Worm (Caenorhabditis elegans) whole organism, midembryonic: ENCODE results near the gene slc-9B.1.

Source experiments
- cog-1 ChIP-seq: sonication (generic microtip); optimal IDR thresholded peaks from 2 replicates; lab custom pipeline; 2016; ENCODE audit warnings: missing genetic modification characterization, missing compliant biosample characterization
- flt-1 ChIP-seq: fragments of 200-800 bp; sonication (Bioruptor generic); IDR thresholded peaks from 2 replicates; pipeline ENCODE4 v1.3.6; 2022; ENCODE audit warnings: missing genetic modification characterization, missing compliant biosample characterization
- klf-2 ChIP-seq: fragments of 200-800 bp; sonication (Bioruptor generic); conservative IDR thresholded peaks from 2 replicates; pipeline ENCODE4 v1.3.6; 2022; ENCODE audit warnings: missing genetic modification reagents, missing genetic modification characterization, missing compliant biosample characterization
- med-1 ChIP-seq: sonication (generic microtip); optimal IDR thresholded peaks from 2 replicates; lab custom pipeline; 2017; ENCODE audit warnings: missing genetic modification characterization, mild to moderate bottlenecking, missing compliant biosample characterization, antibody characterized with exemption, missing genetic modification reagents; ENCODE audit not compliant: insufficient read depth
- ref-1 ChIP-seq: fragments of 200-800 bp; sonication (Bioruptor generic); conservative IDR thresholded peaks from 2 replicates; pipeline ENCODE4 v1.3.6; 2022; ENCODE audit warnings: missing genetic modification reagents, missing genetic modification characterization, missing compliant biosample characterization
- tab-1 ChIP-seq: fragments of 200-800 bp; sonication (Bioruptor generic); IDR thresholded peaks from 2 replicates; pipeline ENCODE4 v1.3.6; 2022; ENCODE audit warnings: missing genetic modification characterization, missing compliant biosample characterization
- ztf-29 ChIP-seq: fragments of 200-800 bp; sonication (Bioruptor generic); IDR thresholded peaks from 2 replicates; pipeline ENCODE4 v1.3.6; 2022; ENCODE audit warnings: missing genetic modification reagents, missing genetic modification characterization, missing compliant biosample characterization

ce11 chrX:10236844-10237243 is 42.6 kb upstream of the slc-9B.1 start, which contains the start of gene zipt-13:
- TF ChIP-seq ref-1 (GFP tag; lab: Robert Waterston, UW) (no peak), ztf-29 (GFP tag; lab: Robert Waterston, UW) (no peak), klf-2 (no peak), cog-1 (no peak), med-1 (GFP tag; lab: Kevin White, UChicago) (no peak), flt-1 (GFP tag; lab: Robert Waterston, UW) (no peak), tab-1 (GFP tag; lab: Robert Waterston, UW) (no peak)
